Worm (Caenorhabditis elegans): ENCODE results near the gene tbc-19.

tbc-19 gene

ce11 chrX:14012417-14012816 is at the start of gene tbc-19:
TSS of gene tbc-19 (minus strand) at chrX:14012517.
- TF ChIP-seq elt-3 (tag; optimal IDR thresholded peaks at IDR 0.05) (no peak), nfya-1 (tag; optimal IDR thresholded peaks at IDR 0.05; ENCODE audit: insufficient read depth) (no peak), sea-2 (GFP tag; optimal IDR thresholded peaks at IDR 0.05) (no peak), snpc-4 (tag; optimal IDR thresholded peaks at IDR 0.05) (no peak), mml-1 (tag; optimal IDR thresholded peaks at IDR 0.05) (no peak), unc-39 (tag; optimal IDR thresholded peaks at IDR 0.05) (no peak), nhr-28 (tag; optimal IDR thresholded peaks at IDR 0.05) (no peak), fkh-2 (tag; optimal IDR thresholded peaks at IDR 0.05) (no peak), nhr-237 (tag; optimal IDR thresholded peaks at IDR 0.05) (no peak), hmg-11 (tag; optimal IDR thresholded peaks at IDR 0.05) (no peak), nhr-23 (tag; optimal IDR thresholded peaks at IDR 0.05) (no peak)

DNA sequence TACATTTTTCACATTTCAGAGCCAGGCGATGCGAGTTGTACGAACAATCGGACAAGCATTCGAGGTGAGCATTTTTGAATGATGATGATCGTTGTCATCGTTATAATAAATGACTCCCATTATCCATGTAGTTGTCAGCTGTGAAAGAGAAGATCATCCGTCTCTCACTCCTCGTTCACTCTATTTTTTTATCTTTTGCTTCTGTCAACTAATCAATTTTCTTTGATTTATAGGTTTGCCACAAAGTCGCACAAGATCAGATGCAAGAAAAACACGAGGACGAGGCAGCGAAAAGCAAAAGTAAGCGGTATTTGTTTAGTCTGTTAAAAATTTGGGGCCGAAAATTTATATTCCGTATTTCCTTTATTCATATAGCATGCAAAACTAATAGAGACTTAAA is 44.2 kb upstream of the tbc-19 start:
- TF ChIP-seq nfya-1 (tag; optimal IDR thresholded peaks at IDR 0.05; ENCODE audit: insufficient read depth) (no peak), egl-5 (tag; optimal IDR thresholded peaks at IDR 0.05) (peak; percentile 54), lin-39 (tag; optimal IDR thresholded peaks at IDR 0.05) (peak; percentile 16)

- TF ChIP-seq ZK546.5 (tag; optimal IDR thresholded peaks at IDR 0.05) = no peak
- no peak for TF ChIP-seq nhr-23 (tag; optimal IDR thresholded peaks at IDR 0.05)
- no peak for TF ChIP-seq hmg-11 (tag; optimal IDR thresholded peaks at IDR 0.05)
- TF ChIP-seq ceh-82 (tag; optimal IDR thresholded peaks at IDR 0.05) = no peak
- no peak for TF ChIP-seq lin-39 (tag; optimal IDR thresholded peaks at IDR 0.05)
- no peak for TF ChIP-seq ceh-16 (tag; optimal IDR thresholded peaks at IDR 0.05)
- no peak for TF ChIP-seq aly-2 (tag; optimal IDR thresholded peaks at IDR 0.05)
- no peak for TF ChIP-seq zag-1 (tag; optimal IDR thresholded peaks at IDR 0.05)
- no peak for TF ChIP-seq tbx-2 (tag; optimal IDR thresholded peaks at IDR 0.05)
- TF ChIP-seq nhr-67 (tag; optimal IDR thresholded peaks at IDR 0.05) = no peak
- no peak for TF ChIP-seq fos-1 (tag; optimal IDR thresholded peaks at IDR 0.05)
- no peak for TF ChIP-seq snpc-4 (tag; optimal IDR thresholded peaks at IDR 0.05)
- TF ChIP-seq ztf-11 (tag; optimal IDR thresholded peaks at IDR 0.05) = no peak
Measured at ce11 chrX:14055715-14056114, 43.4 kb upstream of the tbc-19 start.

ce11 chrX:14054799-14055198 is 42.5 kb upstream of the tbc-19 start:
- TF ChIP-seq nhr-28 (tag; optimal IDR thresholded peaks at IDR 0.05) (no peak), nhr-25 (tag; optimal IDR thresholded peaks at IDR 0.05) (no peak), nhr-76 (tag; optimal IDR thresholded peaks at IDR 0.05) (no peak), daf-12 (tag; optimal IDR thresholded peaks at IDR 0.05) (no peak), nhr-237 (tag; optimal IDR thresholded peaks at IDR 0.05) (no peak), skn-1 (tag; optimal IDR thresholded peaks at IDR 0.05) (no peak), nhr-23 (tag; optimal IDR thresholded peaks at IDR 0.05) (no peak), pqm-1 (tag; optimal IDR thresholded peaks at IDR 0.05) (no peak), sea-2 (GFP tag; optimal IDR thresholded peaks at IDR 0.05) (no peak)

DNA sequence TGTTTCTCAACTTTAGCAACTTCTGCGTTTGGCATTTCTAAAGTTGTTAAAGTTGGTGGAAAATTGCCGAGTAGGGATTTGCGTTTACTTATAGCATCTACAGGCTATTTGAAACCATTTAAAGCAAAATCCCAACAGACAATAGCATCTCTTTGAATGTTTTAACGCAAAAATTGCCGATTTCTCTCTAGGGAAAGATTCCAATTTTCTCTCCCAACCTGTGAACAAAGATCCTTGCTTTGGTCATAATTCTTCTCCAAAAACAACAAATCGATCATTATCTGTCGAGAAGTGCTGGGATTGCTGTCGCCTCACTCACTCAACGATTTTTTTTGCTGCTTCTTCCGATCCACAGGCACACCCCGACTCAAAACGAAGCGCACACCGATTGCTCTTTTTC is 41.4 kb upstream of the tbc-19 start:
- TF ChIP-seq zag-1 (tag; optimal IDR thresholded peaks at IDR 0.05) = no peak
- no peak for TF ChIP-seq lin-15B (tag; optimal IDR thresholded peaks at IDR 0.05)
- TF ChIP-seq fkh-2 (tag; optimal IDR thresholded peaks at IDR 0.05) = no peak
- no peak for TF ChIP-seq pha-4 (tag; optimal IDR thresholded peaks at IDR 0.05)
- no peak for TF ChIP-seq elt-2 (tag; optimal IDR thresholded peaks at IDR 0.05)
- TF ChIP-seq sea-2 (GFP tag; optimal IDR thresholded peaks at IDR 0.05) = no peak
- TF ChIP-seq eor-1 (tag; optimal IDR thresholded peaks at IDR 0.05) = no peak
- no peak for TF ChIP-seq lsy-12 (tag; optimal IDR thresholded peaks at IDR 0.05)
- TF ChIP-seq ceh-9 (tag; optimal IDR thresholded peaks at IDR 0.05) = no peak
- no peak for TF ChIP-seq daf-12 (tag; optimal IDR thresholded peaks at IDR 0.05)
- TF ChIP-seq mdl-1 (tag; optimal IDR thresholded peaks at IDR 0.05) = no peak

- TF ChIP-seq elt-3 (tag; optimal IDR thresholded peaks at IDR 0.05) (no peak), nhr-77 (tag; optimal IDR thresholded peaks at IDR 0.05) (no peak), nhr-11 (tag; optimal IDR thresholded peaks at IDR 0.05) (no peak), nhr-23 (tag; optimal IDR thresholded peaks at IDR 0.05) (no peak), elt-1 (tag; optimal IDR thresholded peaks at IDR 0.05) (no peak), unc-39 (tag; optimal IDR thresholded peaks at IDR 0.05) (no peak)
Measured at ce11 chrX:14049235-14049634, 36.9 kb upstream of the tbc-19 start, which contains the start of gene dyc-1. TSS of gene dyc-1 (plus strand) at chrX:14049535.
